Worm (Caenorhabditis elegans) whole organism, L3 larva: ENCODE measurements around the gene fis-2.
"Not testable (repeated sequence)": the region's sequence is repeated elsewhere in the genome, so short reads cannot be mapped to it uniquely, and the experiment has no call there.

Source experiments
- ama-1 ChIP-seq: fragments of 150-350 bp; optimal IDR thresholded peaks from 2 replicates; lab custom pipeline; 2018
- ceh-28 ChIP-seq: fragments of 150-350 bp; optimal IDR thresholded peaks from 2 replicates; lab custom pipeline; 2014; ENCODE audit warnings: missing biosample characterization, missing genetic modification reagents, missing genetic modification characterization
- daf-12 ChIP-seq: fragments of 150-350 bp; optimal IDR thresholded peaks from 2 replicates; lab custom pipeline; 2014; ENCODE audit warnings: missing biosample characterization, missing genetic modification reagents, missing genetic modification characterization
- elt-2 ChIP-seq: sonication (generic microtip); optimal IDR thresholded peaks from 2 replicates; lab custom pipeline; 2016; ENCODE audit warnings: missing genetic modification reagents, mild to moderate bottlenecking, missing genetic modification characterization, missing compliant biosample characterization
- fkh-2 ChIP-seq: fragments of 150-350 bp; optimal IDR thresholded peaks from 2 replicates; lab custom pipeline; 2014; ENCODE audit warnings: missing biosample characterization, missing genetic modification reagents, missing genetic modification characterization
- nhr-11 ChIP-seq: fragments of 150-350 bp; optimal IDR thresholded peaks from 2 replicates; lab custom pipeline; 2014; ENCODE audit warnings: missing biosample characterization, missing genetic modification characterization
- nhr-12 ChIP-seq: fragments of 150-350 bp; optimal IDR thresholded peaks from 2 replicates; lab custom pipeline; 2014; ENCODE audit warnings: missing biosample characterization, missing genetic modification characterization
- nhr-237 ChIP-seq: fragments of 150-350 bp; optimal IDR thresholded peaks from 2 replicates; lab custom pipeline; 2014; ENCODE audit warnings: missing biosample characterization, missing genetic modification characterization
- nhr-25 ChIP-seq: sonication (generic microtip); optimal IDR thresholded peaks from 2 replicates; lab custom pipeline; 2017; ENCODE audit warnings: missing biosample characterization, missing genetic modification characterization
- nhr-28 ChIP-seq: fragments of 150-350 bp; optimal IDR thresholded peaks from 2 replicates; lab custom pipeline; 2014; ENCODE audit warnings: missing biosample characterization, missing genetic modification characterization
- pha-4 ChIP-seq: fragments of 150-350 bp; optimal IDR thresholded peaks from 2 replicates; lab custom pipeline; 2014; ENCODE audit warnings: missing biosample characterization, missing genetic modification reagents, missing genetic modification characterization
- tbx-2 ChIP-seq: sonication (generic microtip); optimal IDR thresholded peaks from 2 replicates; lab custom pipeline; 2016; ENCODE audit warnings: mild to moderate bottlenecking, missing genetic modification characterization, missing compliant biosample characterization
- unc-62 ChIP-seq: fragments of 150-350 bp; sonication (generic microtip); optimal IDR thresholded peaks from 4 replicates; lab custom pipeline; 2014; ENCODE audit warnings: missing biosample characterization, missing genetic modification reagents, missing genetic modification characterization

- TF ChIP-seq ceh-28; nhr-28 (tag; lab: Kevin White, UChicago); fkh-2; daf-12 (tag; lab: Kevin White, UChicago); unc-62 (GFP tag; lab: Kevin White, UChicago); pha-4 (tag; lab: Kevin White, UChicago); nhr-237 (tag; lab: Kevin White, UChicago); tbx-2 (tag; lab: Kevin White, UChicago); nhr-11 (tag; lab: Kevin White, UChicago); nhr-12 (tag; lab: Kevin White, UChicago); nhr-25; elt-2 (tag; lab: Kevin White, UChicago); ama-1 (lab: Kevin White, UChicago): not testable (repeated sequence)
Observed at ce11 chrX:8321811-8322210, 36.8 kb upstream of the fis-2 start, which contains the start of gene abu-9.
